Worm (Caenorhabditis elegans): Measurements from ENCODE around the gene fbxc-24.

The fbxc-24 gene

ce11 chrII:927331-927730, 17.9 kb upstream of the fbxc-24 start, which contains the start of gene R07C3.13:
R07C3.13 (minus strand) TSS chrII:927431.
- TF ChIP-seq ces-1 (GFP tag; optimal IDR thresholded peaks at IDR 0.05) (no peak), efl-1 (optimal IDR thresholded peaks at IDR 0.05) (no peak), efl-1 (GFP tag; optimal IDR thresholded peaks at IDR 0.05 in 1 of 2) (peak in 1 of 2 experiments; percentile 15), irx-1 (tag; optimal IDR thresholded peaks at IDR 0.05) (no peak), tlp-1 (tag; optimal IDR thresholded peaks at IDR 0.05) (no peak), unc-130 (tag; optimal IDR thresholded peaks at IDR 0.05) (no peak)

ce11 chrII:923521-923920, 14.1 kb upstream of the fbxc-24 start, which contains the start of gene fbxc-28:
fbxc-28 (plus strand) TSS chrII:923821.
- TF ChIP-seq efl-1 (optimal IDR thresholded peaks at IDR 0.05) (no peak), efl-1 (GFP tag; optimal IDR thresholded peaks at IDR 0.05 in 1 of 2) (peak in 1 of 2 experiments; percentile 17), C04F5.9 (tag; optimal IDR thresholded peaks at IDR 0.05) (no peak)

- TF ChIP-seq lin-13 (GFP tag; optimal IDR thresholded peaks at IDR 0.05), result no peak
- TF ChIP-seq elt-2 (tag; optimal IDR thresholded peaks at IDR 0.05), result peak; percentile 94
- peak; percentile 13 for TF ChIP-seq jun-1 (tag; optimal IDR thresholded peaks at IDR 0.05)
- TF ChIP-seq nhr-11 (tag; optimal IDR thresholded peaks at IDR 0.05), result no peak
These were observed 13.3 kb upstream of the fbxc-24 start for ce11 chrII:922778-923177.

ce11 chrII:920326-920725, 10.9 kb upstream of the fbxc-24 start:
- no peak for TF ChIP-seq snu-23 (GFP tag; optimal IDR thresholded peaks at IDR 0.05)
- peak; percentile 64 for TF ChIP-seq elt-2 (tag; optimal IDR thresholded peaks at IDR 0.05)
- TF ChIP-seq efl-1 (optimal IDR thresholded peaks at IDR 0.05), result no peak
- TF ChIP-seq efl-1 (GFP tag; optimal IDR thresholded peaks at IDR 0.05 in 1 of 2), result peak in 1 of 2 experiments; percentile 52

ce11 chrII:917324-917723, 7.9 kb upstream of the fbxc-24 start, which contains the start of gene fbxc-30:
fbxc-30 (plus strand) TSS chrII:917624.
- TF ChIP-seq snu-23 (GFP tag; optimal IDR thresholded peaks at IDR 0.05) (no peak), mep-1 (tag; optimal IDR thresholded peaks at IDR 0.05) (no peak), unc-86 (tag; optimal IDR thresholded peaks at IDR 0.05) (no peak), skn-1 (tag; optimal IDR thresholded peaks at IDR 0.05) (no peak), tlp-1 (tag; optimal IDR thresholded peaks at IDR 0.05) (no peak), C04F5.9 (tag; optimal IDR thresholded peaks at IDR 0.05) (no peak), fos-1 (tag; optimal IDR thresholded peaks at IDR 0.05) (no peak), unc-98 (GFP tag; IDR thresholded peaks at IDR 0.05) (no peak), nhr-20 (tag; optimal IDR thresholded peaks at IDR 0.05) (no peak), lin-13 (GFP tag; optimal IDR thresholded peaks at IDR 0.05) (no peak), mef-2 (tag; optimal IDR thresholded peaks at IDR 0.05) (no peak), lin-14 (GFP tag; optimal IDR thresholded peaks at IDR 0.05) (no peak), F16B12.6 (tag; optimal IDR thresholded peaks at IDR 0.05) (no peak)

ce11 chrII:915780-916179, 6.3 kb upstream of the fbxc-24 start, which contains the start of gene fbxc-29:
fbxc-29 (plus strand) TSS chrII:916080.
- TF ChIP-seq dsc-1 (tag; optimal IDR thresholded peaks at IDR 0.05), result peak; percentile 17
- TF ChIP-seq ama-1 (optimal IDR thresholded peaks at IDR 0.05), result no peak

ce11 chrII:915206-915605, 5.8 kb upstream of the fbxc-24 start:
- TF ChIP-seq lin-14 (GFP tag; optimal IDR thresholded peaks at IDR 0.05) (peak; percentile 27), jun-1 (tag; optimal IDR thresholded peaks at IDR 0.05) (peak; percentile 93), elt-2 (tag; optimal IDR thresholded peaks at IDR 0.05) (peak; percentile 100), lin-35 (GFP tag; optimal IDR thresholded peaks at IDR 0.05) (peak in 1 of 2 experiments; percentile 48), xbp-1 (tag; optimal IDR thresholded peaks at IDR 0.05) (no peak), lsy-2 (tag; optimal IDR thresholded peaks at IDR 0.05) (no peak), pax-3 (tag; optimal IDR thresholded peaks at IDR 0.05) (peak; percentile 73), tlp-1 (tag; optimal IDR thresholded peaks at IDR 0.05) (peak; percentile 91), nhr-90 (tag; optimal IDR thresholded peaks at IDR 0.05; ENCODE audit: poor library complexity) (peak; percentile 31), grh-1 (GFP tag; IDR thresholded peaks at IDR 0.05) (no peak), pqm-1 (tag; optimal IDR thresholded peaks at IDR 0.05) (peak; percentile 100), efl-1 (optimal IDR thresholded peaks at IDR 0.05) (no peak), efl-1 (GFP tag; optimal IDR thresholded peaks at IDR 0.05 in 1 of 2) (peak in 1 of 2 experiments; percentile 83), egl-27 (tag; optimal IDR thresholded peaks at IDR 0.05) (no peak), nhr-20 (tag; optimal IDR thresholded peaks at IDR 0.05) (peak; percentile 42), hlh-4 (tag; optimal IDR thresholded peaks at IDR 0.05) (no peak)
